Fruit fly (Drosophila melanogaster) whole organism: Measurements from ENCODE around the gene CG13926.

Source experiments
- CG8478 ChIP-seq: fragments of >200 bp; optimal IDR thresholded peaks from 2 replicates; lab custom pipeline; 2018; ENCODE audit warnings: inconsistent platforms
- Dll ChIP-seq: fragments of >200 bp; optimal IDR thresholded peaks from 2 replicates; lab custom pipeline; 2017

dm6 chr3L:1584003-1584402 lies 34.0 kb downstream of the CG13926 start:
- TF ChIP-seq CG8478 (lab: Kevin White, UChicago) = no peak
- TF ChIP-seq Dll = no peak
